Fruit fly (Drosophila melanogaster) whole organism, embryonic: ENCODE results near the gene Strip.

ENCODE experiments used
- Antp ChIP-seq: fragments of 200-800 bp; sonication (Bioruptor generic); optimal IDR thresholded peaks from 3 replicates; lab custom pipeline; 2016; ENCODE audit warnings: missing biosample characterization, missing genetic modification characterization
- B-H2 ChIP-seq: fragments of 200-800 bp; sonication (Bioruptor generic); optimal IDR thresholded peaks from 2 replicates; lab custom pipeline; 2018; ENCODE audit warnings: missing biosample characterization, mild to moderate bottlenecking, missing genetic modification characterization
- CG11560 ChIP-seq: fragments of 200-800 bp; sonication (Bioruptor generic); IDR thresholded peaks from 3 replicates; pipeline ENCODE4 v1.3.6; 2022; ENCODE audit warnings: missing biosample characterization, missing genetic modification characterization
- CG11696 ChIP-seq: fragments of 200-800 bp; sonication (Bioruptor generic); IDR thresholded peaks from 2 replicates; pipeline ENCODE4 v1.3.6; 2022; ENCODE audit warnings: missing biosample characterization, missing genetic modification characterization
- CG13296 ChIP-seq: fragments of 200-800 bp; sonication (Bioruptor generic); optimal IDR thresholded peaks from 3 replicates; lab custom pipeline; 2018; ENCODE audit warnings: missing biosample characterization, mild to moderate bottlenecking, missing genetic modification characterization
- CG15479 ChIP-seq: fragments of 200-800 bp; sonication (Bioruptor generic); optimal IDR thresholded peaks from 3 replicates; lab custom pipeline; 2019; ENCODE audit warnings: missing biosample characterization, mild to moderate bottlenecking, missing genetic modification characterization, moderate library complexity
- CG16813 ChIP-seq: fragments of 200-800 bp; sonication (Bioruptor generic); IDR thresholded peaks from 3 replicates; pipeline ENCODE4 v1.3.6; 2022; ENCODE audit warnings: missing biosample characterization, missing genetic modification characterization; ENCODE audit not compliant: partially characterized antibody
- CG17361 ChIP-seq: fragments of 200-800 bp; sonication (Bioruptor generic); IDR thresholded peaks from 3 replicates; pipeline ENCODE4 v1.3.6; 2022; ENCODE audit warnings: missing biosample characterization, missing genetic modification characterization
- CG17802 ChIP-seq: fragments of 200-800 bp; sonication (Bioruptor generic); optimal IDR thresholded peaks from 2 replicates; lab custom pipeline; 2018; ENCODE audit warnings: missing biosample characterization, mild to moderate bottlenecking, missing genetic modification characterization, moderate library complexity
- CG18262 ChIP-seq: fragments of 200-800 bp; optimal IDR thresholded peaks from 3 replicates; lab custom pipeline; 2019; ENCODE audit warnings: missing biosample characterization, mild to moderate bottlenecking, missing genetic modification characterization, moderate library complexity
- CG2120 ChIP-seq: fragments of 200-800 bp; sonication (Bioruptor generic); optimal IDR thresholded peaks from 3 replicates; lab custom pipeline; 2016; ENCODE audit warnings: missing biosample characterization, missing genetic modification characterization
- CG2712 ChIP-seq: fragments of 200-800 bp; optimal IDR thresholded peaks from 3 replicates; lab custom pipeline; 2019; ENCODE audit warnings: missing biosample characterization, mild to moderate bottlenecking, missing genetic modification characterization, moderate library complexity
- CG2889 ChIP-seq: fragments of 200-800 bp; sonication (Bioruptor generic); IDR thresholded peaks from 3 replicates; pipeline ENCODE4 v1.3.6; 2022; ENCODE audit warnings: missing biosample characterization, missing genetic modification characterization
- CG3065 ChIP-seq: fragments of 200-800 bp; sonication (Bioruptor generic); optimal IDR thresholded peaks from 2 replicates; lab custom pipeline; 2016; ENCODE audit warnings: missing biosample characterization, missing genetic modification characterization
- CG34224 ChIP-seq: fragments of 200-800 bp; sonication (Bioruptor generic); IDR thresholded peaks from 3 replicates; pipeline ENCODE4 v1.3.6; 2022; ENCODE audit warnings: missing biosample characterization, missing genetic modification characterization; ENCODE audit not compliant: partially characterized antibody
- CG3838 ChIP-seq: fragments of 200-800 bp; sonication (Bioruptor generic); optimal IDR thresholded peaks from 3 replicates; lab custom pipeline; 2016; ENCODE audit warnings: missing biosample characterization, missing genetic modification characterization
- CG4328 ChIP-seq: fragments of 200-800 bp; sonication (Bioruptor generic); optimal IDR thresholded peaks from 3 replicates; lab custom pipeline; 2017; ENCODE audit warnings: missing biosample characterization, missing genetic modification reagents, missing genetic modification characterization
- CG4360 ChIP-seq: fragments of 200-800 bp; sonication (Bioruptor generic); IDR thresholded peaks from 2 replicates; pipeline ENCODE4 v1.3.6; 2022; ENCODE audit warnings: missing biosample characterization, missing genetic modification characterization
- CG6272 ChIP-seq: fragments of 200-800 bp; sonication (Bioruptor generic); IDR thresholded peaks from 2 replicates; pipeline ENCODE4 v1.3.6; 2022; ENCODE audit warnings: missing biosample characterization, missing genetic modification characterization
- CG6683 ChIP-seq: fragments of 200-800 bp; sonication (Bioruptor generic); optimal IDR thresholded peaks from 2 replicates; lab custom pipeline; 2017; ENCODE audit warnings: missing biosample characterization, mild to moderate bottlenecking, missing genetic modification characterization, missing genetic modification reagents
- CG8359 ChIP-seq: fragments of 200-800 bp; sonication (Bioruptor generic); optimal IDR thresholded peaks from 2 replicates; lab custom pipeline; 2017; ENCODE audit warnings: missing biosample characterization, mild to moderate bottlenecking, missing genetic modification characterization, borderline replicate concordance
- CG8944 ChIP-seq: fragments of 200-800 bp; sonication (Bioruptor generic); optimal IDR thresholded peaks from 3 replicates; lab custom pipeline; 2016; ENCODE audit warnings: missing biosample characterization, missing genetic modification characterization
- CG9797 ChIP-seq: fragments of 200-800 bp; sonication (Bioruptor generic); optimal IDR thresholded peaks from 3 replicates; lab custom pipeline; 2018; ENCODE audit warnings: missing biosample characterization, mild to moderate bottlenecking, missing genetic modification characterization
- Chrac-16 ChIP-seq: fragments of 200-800 bp; sonication (Bioruptor generic); optimal IDR thresholded peaks from 3 replicates; lab custom pipeline; 2016; ENCODE audit warnings: missing biosample characterization, missing genetic modification characterization
- D19A ChIP-seq: fragments of 200-800 bp; optimal IDR thresholded peaks from 3 replicates; lab custom pipeline; 2019; ENCODE audit warnings: missing biosample characterization, mild to moderate bottlenecking, missing genetic modification characterization, moderate library complexity
- Dbx ChIP-seq: fragments of 200-800 bp; sonication (Bioruptor generic); IDR thresholded peaks from 3 replicates; pipeline ENCODE4 v1.3.6; 2022; ENCODE audit warnings: missing biosample characterization, missing genetic modification characterization
- Eip74EF ChIP-seq, 2 experiments: fragments of 200-800 bp in 1 of 2; fragments of >200 bp in 1 of 2; sonication (Bioruptor generic) in 1 of 2; optimal IDR thresholded peaks; 2 replicates each; lab custom pipeline; 2017 to 2019; ENCODE audit warnings: missing biosample characterization in 2 of 2, missing genetic modification characterization in 2 of 2, mild to moderate bottlenecking in 1 of 2, moderate library complexity in 1 of 2
- HmgD ChIP-seq: fragments of 200-800 bp; sonication (Bioruptor generic); optimal IDR thresholded peaks from 3 replicates; lab custom pipeline; 2016; ENCODE audit warnings: missing biosample characterization, missing genetic modification characterization
- Hr3 ChIP-seq: fragments of 200-800 bp; sonication (Bioruptor generic); optimal IDR thresholded peaks from 3 replicates; lab custom pipeline; 2016; ENCODE audit warnings: missing biosample characterization, missing genetic modification characterization
- Mrtf ChIP-seq: fragments of 200-800 bp; sonication (Bioruptor generic); IDR thresholded peaks from 3 replicates; pipeline ENCODE4 v1.3.6; 2022; ENCODE audit warnings: missing biosample characterization, missing genetic modification characterization
- NFAT ChIP-seq: fragments of 200-800 bp; sonication (Bioruptor generic); IDR thresholded peaks from 2 replicates; pipeline ENCODE4 v1.3.6; 2022; ENCODE audit warnings: missing biosample characterization, missing genetic modification characterization
- Neu2 ChIP-seq: fragments of 200-800 bp; sonication (Bioruptor generic); optimal IDR thresholded peaks from 3 replicates; lab custom pipeline; 2016; ENCODE audit warnings: missing biosample characterization, missing genetic modification characterization, borderline replicate concordance
- Sry-β ChIP-seq: fragments of 200-800 bp; sonication (Bioruptor generic); optimal IDR thresholded peaks from 2 replicates; lab custom pipeline; 2018; ENCODE audit warnings: missing biosample characterization, mild to moderate bottlenecking, missing genetic modification characterization, moderate library complexity
- Taf1 ChIP-seq: fragments of 200-800 bp; sonication (Bioruptor generic); IDR thresholded peaks from 2 replicates; pipeline ENCODE4 v1.3.6; 2022; ENCODE audit warnings: missing biosample characterization, missing genetic modification characterization
- ac ChIP-seq: fragments of 200-800 bp; sonication (Bioruptor generic); optimal IDR thresholded peaks from 3 replicates; lab custom pipeline; 2017; ENCODE audit warnings: missing biosample characterization, mild to moderate bottlenecking, missing genetic modification characterization
- ato ChIP-seq: fragments of 200-800 bp; sonication (Bioruptor generic); IDR thresholded peaks from 2 replicates; pipeline ENCODE4 v1.3.6; 2022; ENCODE audit warnings: missing biosample characterization, missing genetic modification characterization; ENCODE audit not compliant: partially characterized antibody
- cad ChIP-seq: fragments of >200 bp; optimal IDR thresholded peaks from 2 replicates; lab custom pipeline; 2017; ENCODE audit warnings: missing biosample characterization, missing genetic modification characterization
- chm ChIP-seq: fragments of 200-800 bp; sonication (Bioruptor generic); IDR thresholded peaks from 2 replicates; pipeline ENCODE4 v1.3.6; 2022; ENCODE audit warnings: missing biosample characterization, missing genetic modification characterization
- dpn ChIP-seq, 2 experiments: fragments of 200-800 bp; sonication (Bioruptor generic); optimal IDR thresholded peaks; 3 replicates each; lab custom pipeline; 2016; ENCODE audit warnings: missing biosample characterization in 2 of 2, missing genetic modification characterization in 2 of 2
- eve ChIP-seq, 2 experiments: fragments of >200 bp; optimal IDR thresholded peaks; 2 replicates each; lab custom pipeline; 2017; ENCODE audit warnings: missing biosample characterization in 2 of 2, missing genetic modification characterization in 2 of 2
- ftz-f1 ChIP-seq: fragments of 200-800 bp; sonication (Bioruptor generic); optimal IDR thresholded peaks from 2 replicates; lab custom pipeline; 2016; ENCODE audit warnings: missing biosample characterization, missing genetic modification characterization
- hkb ChIP-seq, 2 experiments: fragments of 200-800 bp in 1 of 2; fragments of >200 bp in 1 of 2; sonication (Bioruptor generic) in 1 of 2; IDR thresholded peaks in 1 of 2; optimal IDR thresholded peaks in 1 of 2; 2 replicates each; pipeline versions ENCODE4 v1.3.6 to Lab custom; 2017 to 2022; ENCODE audit warnings: missing biosample characterization in 1 of 2, missing genetic modification characterization in 1 of 2
- kni ChIP-seq: fragments of 200-800 bp; sonication (Bioruptor generic); optimal IDR thresholded peaks from 3 replicates; lab custom pipeline; 2017; ENCODE audit warnings: mild to moderate bottlenecking, missing biosample characterization, missing genetic modification reagents, missing genetic modification characterization
- oc ChIP-seq: fragments of 200-800 bp; sonication (Bioruptor generic); optimal IDR thresholded peaks from 2 replicates; lab custom pipeline; 2018; ENCODE audit warnings: missing biosample characterization, mild to moderate bottlenecking, missing genetic modification characterization, moderate library complexity
- psq ChIP-seq: fragments of 200-800 bp; sonication (Bioruptor generic); optimal IDR thresholded peaks from 2 replicates; lab custom pipeline; 2017; ENCODE audit warnings: missing biosample characterization, missing genetic modification characterization
- sc ChIP-seq, 3 experiments: fragments of >200 bp in 2 of 3; fragments of 200-800 bp in 1 of 3; sonication (Bioruptor generic) in 1 of 3; optimal IDR thresholded peaks; 2 replicates in 2 of 3; 3 replicates in 1 of 3; lab custom pipeline; 2017; ENCODE audit warnings: mild to moderate bottlenecking in 1 of 3, missing biosample characterization in 1 of 3, missing genetic modification characterization in 1 of 3, missing genetic modification reagents in 1 of 3
- sens ChIP-seq: fragments of 200-800 bp; sonication (Bioruptor generic); peaks from one replicate; lab custom pipeline; 2016; ENCODE audit warnings: missing biosample characterization, missing genetic modification characterization
- trem ChIP-seq: fragments of 200-800 bp; optimal IDR thresholded peaks from 3 replicates; lab custom pipeline; 2019; ENCODE audit warnings: missing biosample characterization, mild to moderate bottlenecking, missing genetic modification characterization, moderate library complexity

The Strip gene

dm6 chr3L:3338028-3338855, 9.6 kb upstream of the Strip start (continued):
- TF ChIP-seq ato (GFP tag; lab: Robert Waterston, UW) (0 out of 2 replicates have a peak, but pooled peaks have one; percentile 25), CG17802 (tag; lab: Kevin White, UChicago) (peak; percentile 62), CG11696 (GFP tag; lab: Robert Waterston, UW) (no peak), Hr3 (GFP tag; lab: Kevin White, UChicago) (no peak), chm (peak; percentile 38; the same call in 1 of the 2 replicates), ac (GFP tag; lab: Kevin White, UChicago) (no peak), Neu2 (no peak), CG4360 (GFP tag; lab: Robert Waterston, UW) (peak; percentile 19; the same call in 1 of the 2 replicates), CG8944 (GFP tag; lab: Kevin White, UChicago) (no peak), CG2889 (no peak), CG2120 (GFP tag; lab: Kevin White, UChicago) (no peak), D19A (tag; lab: Kevin White, UChicago) (no peak), Eip74EF (GFP tag; optimal IDR thresholded peaks at IDR 0.05; lab: Kevin White, UChicago) (no peak), CG3065 (GFP tag; lab: Kevin White, UChicago) (no peak), Antp (GFP tag; lab: Kevin White, UChicago) (no peak), CG11560 (tag; lab: Robert Waterston, UW) (no peak), CG16813 (no peak), ftz-f1 (GFP tag; lab: Kevin White, UChicago) (no peak), Dbx (GFP tag; lab: Robert Waterston, UW) (no peak), Mrtf (GFP tag; lab: Robert Waterston, UW) (no peak), CG8359 (GFP tag; lab: Kevin White, UChicago) (no peak), cad (GFP tag; lab: Kevin White, UChicago) (peak; percentile 54), CG17361 (no peak), CG3838 (GFP tag; lab: Kevin White, UChicago) (no peak), CG13296 (GFP tag; lab: Kevin White, UChicago) (no peak), sens (GFP tag; lab: Kevin White, UChicago) (peak; percentile 52), eve (GFP tag; optimal IDR thresholded peaks at IDR 0.05; lab: Kevin White, UChicago) (no peak), NFAT (GFP tag; lab: Robert Waterston, UW) (0 out of 2 replicates have a peak, but pooled peaks have one; percentile 21), B-H2 (GFP tag; lab: Kevin White, UChicago) (no peak), dpn (GFP tag; optimal IDR thresholded peaks at IDR 0.05; lab: Kevin White, UChicago) (no peak), CG34224 (GFP tag; lab: Robert Waterston, UW) (no peak), CG9797 (GFP tag; lab: Kevin White, UChicago) (no peak), Sry-β (GFP tag; lab: Kevin White, UChicago) (no peak), CG2712 (tag; lab: Kevin White, UChicago) (no peak), CG6683 (GFP tag; lab: Kevin White, UChicago) (no peak), hkb (optimal IDR thresholded peaks at IDR 0.05; lab: Kevin White, UChicago) (no peak), hkb (GFP tag; IDR thresholded peaks at IDR 0.05; lab: Robert Waterston, UW) (no peak), trem (tag; lab: Kevin White, UChicago) (no peak), HmgD (no peak), sc (optimal IDR thresholded peaks at IDR 0.05; lab: Kevin White, UChicago) (no peak), sc (GFP tag; optimal IDR thresholded peaks at IDR 0.05; lab: Kevin White, UChicago) (no peak), oc (tag; lab: Kevin White, UChicago) (peak; percentile 75), kni (peak; percentile 29), CG18262 (tag; lab: Kevin White, UChicago) (no peak), Taf1 (GFP tag; lab: Robert Waterston, UW) (no peak), CG15479 (GFP tag; lab: Kevin White, UChicago) (no peak), CG4328 (GFP tag; lab: Kevin White, UChicago) (no peak), psq (GFP tag; lab: Kevin White, UChicago) (no peak), CG6272 (GFP tag; lab: Robert Waterston, UW) (no peak), Chrac-16 (GFP tag; lab: Kevin White, UChicago) (no peak)
